Worm (Caenorhabditis elegans): ENCODE measurements around the gene nlp-67.

DNA sequence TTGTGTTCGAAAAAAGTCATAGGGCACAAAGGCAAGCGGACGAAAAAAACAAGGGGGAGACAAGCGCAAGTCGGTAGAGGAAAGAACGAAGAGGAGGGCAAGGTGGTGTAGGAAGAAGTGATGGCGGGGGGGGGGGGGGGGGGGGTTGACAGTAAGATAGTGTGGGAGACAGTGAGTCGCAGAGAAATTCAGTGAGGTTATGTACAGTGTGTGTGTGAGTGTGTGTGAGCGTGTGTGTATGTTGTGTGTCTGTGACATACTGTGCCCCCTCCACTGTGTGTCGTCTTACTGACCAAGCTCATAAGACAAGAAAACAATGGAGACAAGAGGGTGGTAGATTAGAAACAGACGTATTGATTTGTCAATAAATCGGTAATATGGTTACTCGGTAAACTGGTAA is 34.0 kb upstream of the nlp-67 start:
- TF ChIP-seq tbx-37 (GFP tag; conservative IDR thresholded peaks at IDR 0.05) (no peak), aly-1 (tag; optimal IDR thresholded peaks at IDR 0.05) (no peak), F13C5.2 (tag; optimal IDR thresholded peaks at IDR 0.05) (no peak), ama-1 (optimal IDR thresholded peaks at IDR 0.05) (no peak), pes-1 (GFP tag; IDR thresholded peaks at IDR 0.05) (no peak), flt-1 (GFP tag; IDR thresholded peaks at IDR 0.05) (no peak)

All from whole organism, early embryonic.